Fruit fly (Drosophila melanogaster) whole organism, wandering third instar larva: ENCODE data around the gene EMC4.

Experiments
- Hr83 ChIP-seq: fragments of 200-300 bp; sonication (Bioruptor generic); optimal IDR thresholded peaks from 2 replicates; lab custom pipeline; 2016; ENCODE audit warnings: missing biosample characterization, mild to moderate bottlenecking, missing genetic modification characterization, moderate library complexity; ENCODE audit not compliant: poor library complexity, severe bottlenecking
- OdsH ChIP-seq: fragments of 200-800 bp; sonication (Bioruptor generic); optimal IDR thresholded peaks from 2 replicates; lab custom pipeline; 2016; ENCODE audit warnings: missing biosample characterization, mild to moderate bottlenecking, missing genetic modification characterization
- br ChIP-seq: fragments of 200-800 bp; sonication (Bioruptor generic); optimal IDR thresholded peaks from 2 replicates; lab custom pipeline; 2016; ENCODE audit warnings: missing biosample characterization, missing genetic modification characterization
- dmrt93B ChIP-seq: fragments of 200-800 bp; sonication (Bioruptor generic); optimal IDR thresholded peaks from 2 replicates; lab custom pipeline; 2018; ENCODE audit warnings: missing biosample characterization, mild to moderate bottlenecking, missing genetic modification characterization
- foxo ChIP-seq, 2 experiments: fragments of 200-800 bp; sonication (Bioruptor generic); optimal IDR thresholded peaks; 2 replicates in 1 of 2; 3 replicates in 1 of 2; lab custom pipeline; 2016 to 2017; ENCODE audit warnings: missing biosample characterization in 2 of 2, missing genetic modification characterization in 2 of 2
- psq ChIP-seq: fragments of 200-800 bp; sonication (Bioruptor generic); optimal IDR thresholded peaks from 3 replicates; lab custom pipeline; 2017; ENCODE audit warnings: missing biosample characterization, mild to moderate bottlenecking, missing genetic modification characterization, moderate library complexity

DNA sequence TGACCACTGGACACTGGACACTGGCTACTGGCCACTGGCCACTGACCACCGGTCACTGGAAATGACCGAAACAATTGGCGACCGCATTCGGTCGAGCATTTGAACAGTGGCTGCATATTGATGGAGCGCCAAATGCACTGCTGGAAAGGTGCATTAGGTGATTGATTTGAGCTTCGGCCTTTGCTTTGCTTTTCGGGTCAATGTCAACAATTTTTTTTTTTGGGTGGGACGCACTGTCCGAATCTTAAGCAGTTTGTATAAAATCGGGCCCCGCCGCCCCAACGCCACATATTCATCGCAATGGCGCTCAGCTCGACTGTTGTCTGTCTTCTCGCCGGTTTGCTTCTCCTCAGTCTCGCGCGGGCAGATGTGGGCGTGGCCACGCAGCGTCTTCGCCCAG is 7.6 kb downstream of the EMC4 start, which contains the start of gene CG13239:
- no peak for TF ChIP-seq dmrt93B (GFP tag; lab: Kevin White, UChicago)
- no peak for TF ChIP-seq Hr83
- no peak for TF ChIP-seq foxo (GFP tag; optimal IDR thresholded peaks at IDR 0.05; lab: Kevin White, UChicago)
- no peak for TF ChIP-seq psq
- no peak for TF ChIP-seq OdsH (GFP tag; lab: Kevin White, UChicago)
- no peak for TF ChIP-seq br
